Worm (Caenorhabditis elegans) whole organism, mixed stage, embryonic: ENCODE results near the gene R07H5.16.
"Not testable (repeated sequence)": the region's sequence is repeated elsewhere in the genome, so short reads cannot be mapped to it uniquely, and the experiment has no call there.

ENCODE experiments used
- ceh-83 ChIP-seq: fragments of 200-800 bp; sonication (Bioruptor generic); optimal IDR thresholded peaks from 2 replicates; lab custom pipeline; 2018; ENCODE audit warnings: mild to moderate bottlenecking, missing genetic modification characterization, missing compliant biosample characterization
- ces-1 ChIP-seq: fragments of 150-350 bp; optimal IDR thresholded peaks from 2 replicates; lab custom pipeline; 2014; ENCODE audit warnings: missing biosample characterization, missing genetic modification reagents, missing genetic modification characterization
- elt-1 ChIP-seq: sonication (generic microtip); optimal IDR thresholded peaks from 2 replicates; lab custom pipeline; 2017; ENCODE audit warnings: missing genetic modification characterization, mild to moderate bottlenecking, missing compliant biosample characterization, antibody characterized with exemption, moderate library complexity, borderline replicate concordance; ENCODE audit not compliant: insufficient read depth
- mep-1 ChIP-seq: fragments of 150-350 bp; optimal IDR thresholded peaks from 2 replicates; lab custom pipeline; 2017; ENCODE audit warnings: missing biosample characterization, missing genetic modification reagents, missing genetic modification characterization, inconsistent platforms
- unc-39 ChIP-seq: fragments of 150-350 bp; optimal IDR thresholded peaks from 2 replicates; lab custom pipeline; 2014; ENCODE audit warnings: missing biosample characterization, missing genetic modification characterization

DNA sequence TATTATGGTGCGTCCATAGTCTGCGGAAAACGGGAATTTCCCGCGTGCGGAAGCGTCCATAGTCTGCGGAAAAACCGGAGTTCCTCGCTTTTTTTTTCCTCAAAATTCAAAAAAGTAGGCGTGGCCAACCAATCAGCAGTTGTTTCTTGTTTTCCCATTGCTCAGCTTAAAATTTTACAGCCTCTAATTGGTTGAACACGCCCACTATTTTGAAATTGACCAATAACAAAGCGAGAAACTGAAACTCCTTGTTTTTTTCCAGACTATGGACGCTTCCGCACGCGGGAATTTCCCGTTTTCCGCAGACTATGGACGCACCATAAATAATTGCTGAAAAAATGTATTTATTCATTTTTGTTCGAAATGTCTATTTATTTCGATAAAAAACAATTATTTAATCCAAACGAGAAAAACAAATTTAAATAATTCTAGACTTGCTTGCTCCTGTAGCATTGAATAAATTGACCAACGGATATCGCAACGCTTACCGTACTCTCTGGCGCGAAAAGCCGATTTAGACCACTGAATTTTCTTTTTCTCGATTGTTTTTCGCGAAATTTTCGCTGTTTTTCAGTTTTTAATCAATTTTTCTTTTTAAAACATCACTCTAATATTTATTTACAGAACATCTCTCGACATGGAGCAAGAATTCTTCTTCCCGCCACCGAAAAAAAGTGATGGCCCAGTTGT lies 44.6 kb upstream of the R07H5.16 start, which contains the start of gene C08F8.3:
- not testable (repeated sequence) for TF ChIP-seq ces-1; elt-1 (tag; lab: Kevin White, UChicago); ceh-83; mep-1 (tag; lab: Kevin White, UChicago); unc-39
